Worm (Caenorhabditis elegans) whole organism, young adult: Measurements from ENCODE around the gene C48B4.13.

Source experiments
- B0261.1 ChIP-seq: sonication (generic microtip); optimal IDR thresholded peaks from 2 replicates; lab custom pipeline; 2016; ENCODE audit warnings: mild to moderate bottlenecking, missing genetic modification characterization, moderate library complexity, missing compliant biosample characterization
- F52B5.7 ChIP-seq: sonication (generic microtip); optimal IDR thresholded peaks from 2 replicates; lab custom pipeline; 2016; ENCODE audit warnings: mild to moderate bottlenecking, missing genetic modification characterization, missing compliant biosample characterization
- athp-1 ChIP-seq: sonication (generic microtip); optimal IDR thresholded peaks from 2 replicates; lab custom pipeline; 2017; ENCODE audit warnings: mild to moderate bottlenecking, missing genetic modification characterization, missing compliant biosample characterization
- somi-1 ChIP-seq: fragments of 200-800 bp; sonication (Bioruptor generic); optimal IDR thresholded peaks from 2 replicates; lab custom pipeline; 2018; ENCODE audit warnings: mild to moderate bottlenecking, missing genetic modification characterization, missing compliant biosample characterization

DNA sequence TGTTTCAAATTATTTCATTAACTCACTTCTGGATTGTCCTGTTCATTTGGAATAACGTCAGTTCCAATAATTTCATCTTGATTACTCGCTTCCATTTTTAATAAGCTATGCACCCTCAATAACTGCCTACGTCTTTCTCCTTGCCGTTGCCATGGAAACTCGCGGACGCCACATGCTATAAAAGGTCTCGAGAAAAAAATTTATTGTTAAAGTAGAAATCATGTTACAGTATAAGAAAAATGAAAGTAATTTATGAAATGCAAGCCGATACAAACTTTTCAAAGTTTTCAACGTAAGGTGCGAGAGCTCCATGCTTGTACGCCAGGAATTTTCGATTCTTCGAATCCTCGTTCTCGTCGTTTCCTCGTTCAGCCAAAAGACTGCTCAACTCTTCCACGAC, 43.5 kb downstream of the C48B4.13 start, which contains the start of gene bbs-4:
- TF ChIP-seq F52B5.7 (no peak), somi-1 (GFP tag; lab: Kevin White, UChicago) (no peak), B0261.1 (no peak), athp-1 (tag; lab: Kevin White, UChicago) (no peak)
